Fruit fly (Drosophila melanogaster): ENCODE data around the gene CG7778.
A peak's percentile ranks its signal among the peaks of the same experiment; 100 is the strongest.

CG7778 gene

dm6 chr2L:8333185-8333584, 13.2 kb upstream of the CG7778 start (continued):
- TF ChIP-seq CG4707 (GFP tag; optimal IDR thresholded peaks at IDR 0.05) (no peak), CG18599 (GFP tag; optimal IDR thresholded peaks at IDR 0.05) (peak; percentile 58), CG9727 (GFP tag; optimal IDR thresholded peaks at IDR 0.05) (peak; percentile 11), CG2116 (GFP tag; optimal IDR thresholded peaks at IDR 0.05) (no peak), H2.0 (GFP tag; IDR thresholded peaks at IDR 0.05) (no peak), Atf3 (GFP tag; optimal IDR thresholded peaks at IDR 0.05) (no peak), sob (GFP tag; IDR thresholded peaks at IDR 0.05) (no peak), CG4854 (GFP tag; optimal IDR thresholded peaks at IDR 0.05) (no peak), Hmr (GFP tag; optimal IDR thresholded peaks at IDR 0.05) (peak; percentile 44), Vsx1 (GFP tag; optimal IDR thresholded peaks at IDR 0.05) (no peak), Ets65A (GFP tag) (peak; percentile 27), Fer1 (GFP tag; optimal IDR thresholded peaks at IDR 0.05) (peak; percentile 40), CG32532 (GFP tag; IDR thresholded peaks at IDR 0.05) (no peak), Hr51 (GFP tag; optimal IDR thresholded peaks at IDR 0.05) (peak in 1 of 2 experiments; percentile 30), scrt (GFP tag; optimal IDR thresholded peaks at IDR 0.05) (peak; percentile 18), CG12659 (GFP tag; optimal IDR thresholded peaks at IDR 0.05) (peak; percentile 6), Fer3 (tag; optimal IDR thresholded peaks at IDR 0.05) (peak; percentile 15), gem (tag; optimal IDR thresholded peaks at IDR 0.05) (peak; percentile 19), CG1647 (GFP tag; optimal IDR thresholded peaks at IDR 0.05) (no peak), CG14710 (tag; optimal IDR thresholded peaks at IDR 0.05) (no peak), CG17359 (tag; optimal IDR thresholded peaks at IDR 0.05) (no peak), Asciz (GFP tag; optimal IDR thresholded peaks at IDR 0.05) (no peak), CG17912 (GFP tag; optimal IDR thresholded peaks at IDR 0.05) (no peak), slbo (GFP tag; IDR thresholded peaks at IDR 0.05) (peak; percentile 31; the same call in 1 of the 2 replicates), tll (GFP tag; optimal IDR thresholded peaks at IDR 0.05) (no peak), CG11695 (GFP tag; IDR thresholded peaks at IDR 0.05) (0 out of 3 replicates have a peak, but pooled peaks have one; percentile 31), Deaf1 (tag; optimal IDR thresholded peaks at IDR 0.05) (no peak), Atf6 (GFP tag; IDR thresholded peaks at IDR 0.05) (peak; percentile 31; the same call in 1 of the 2 replicates)

- TF ChIP-seq NFAT (GFP tag; IDR thresholded peaks at IDR 0.05) (no peak), CG13775 (GFP tag; optimal IDR thresholded peaks at IDR 0.05) (no peak), CG17359 (tag; optimal IDR thresholded peaks at IDR 0.05) (no peak), crol (GFP tag; IDR thresholded peaks at IDR 0.05) (peak; percentile 41), bowl (GFP tag; IDR thresholded peaks at IDR 0.05) (no peak), D19A (tag; optimal IDR thresholded peaks at IDR 0.05) (no peak), H15 (GFP tag; IDR thresholded peaks at IDR 0.05) (no peak), CG12299 (tag; optimal IDR thresholded peaks at IDR 0.05) (no peak), CG17568 (GFP tag; optimal IDR thresholded peaks at IDR 0.05) (no peak), CG7963 (GFP tag; IDR thresholded peaks at IDR 0.05; ENCODE audit: partially characterized antibody) (0 out of 3 replicates have a peak, but pooled peaks have one; percentile 13), Hr39 (optimal IDR thresholded peaks at IDR 0.05) (peak; percentile 75), CG11085 (GFP tag; IDR thresholded peaks at IDR 0.05) (no peak), Lim3 (GFP tag; IDR thresholded peaks at IDR 0.05) (no peak), Xrp1 (GFP tag; IDR thresholded peaks at IDR 0.05) (no peak)
Observed at dm6 chr2L:8333624-8334023, 12.8 kb upstream of the CG7778 start.

Measured in whole organism, embryonic.